Fruit fly (Drosophila melanogaster) whole organism, adult: ENCODE measurements around the gene CG13458.

Experiments
- CG11617 ChIP-seq: fragments of 200-800 bp; sonication (Bioruptor generic); optimal IDR thresholded peaks from 2 replicates; lab custom pipeline; 2017; ENCODE audit warnings: mild to moderate bottlenecking, missing biosample characterization, missing genetic modification reagents, missing genetic modification characterization
- CG1620 ChIP-seq: fragments of 200-800 bp; sonication (Bioruptor generic); optimal IDR thresholded peaks from 2 replicates; lab custom pipeline; 2016; ENCODE audit warnings: missing biosample characterization, missing genetic modification characterization
- CG5204 ChIP-seq: fragments of 200-800 bp; sonication (Bioruptor generic); optimal IDR thresholded peaks from 2 replicates; lab custom pipeline; 2016; ENCODE audit warnings: missing biosample characterization, missing genetic modification characterization
- Hr96 ChIP-seq: fragments of 200-800 bp; sonication (Bioruptor generic); optimal IDR thresholded peaks from 2 replicates; lab custom pipeline; 2016; ENCODE audit warnings: missing biosample characterization, missing genetic modification characterization
- kay ChIP-seq: fragments of 200-800 bp; sonication (Bioruptor generic); peaks from one replicate; lab custom pipeline; 2016; ENCODE audit warnings: missing biosample characterization, missing genetic modification characterization, borderline replicate concordance
- pad ChIP-seq: fragments of 200-800 bp; sonication (Bioruptor generic); optimal IDR thresholded peaks from 3 replicates; lab custom pipeline; 2017; ENCODE audit warnings: missing biosample characterization, missing genetic modification characterization, mild to moderate bottlenecking, moderate library complexity, missing genetic modification reagents
- tj ChIP-seq: fragments of 200-800 bp; sonication (Bioruptor generic); optimal IDR thresholded peaks from 3 replicates; lab custom pipeline; 2017; ENCODE audit warnings: missing biosample characterization, mild to moderate bottlenecking, missing genetic modification characterization, moderate library complexity
- toe ChIP-seq: fragments of 200-800 bp; sonication (Bioruptor generic); optimal IDR thresholded peaks from 2 replicates; lab custom pipeline; 2016; ENCODE audit warnings: missing biosample characterization, missing genetic modification characterization

DNA sequence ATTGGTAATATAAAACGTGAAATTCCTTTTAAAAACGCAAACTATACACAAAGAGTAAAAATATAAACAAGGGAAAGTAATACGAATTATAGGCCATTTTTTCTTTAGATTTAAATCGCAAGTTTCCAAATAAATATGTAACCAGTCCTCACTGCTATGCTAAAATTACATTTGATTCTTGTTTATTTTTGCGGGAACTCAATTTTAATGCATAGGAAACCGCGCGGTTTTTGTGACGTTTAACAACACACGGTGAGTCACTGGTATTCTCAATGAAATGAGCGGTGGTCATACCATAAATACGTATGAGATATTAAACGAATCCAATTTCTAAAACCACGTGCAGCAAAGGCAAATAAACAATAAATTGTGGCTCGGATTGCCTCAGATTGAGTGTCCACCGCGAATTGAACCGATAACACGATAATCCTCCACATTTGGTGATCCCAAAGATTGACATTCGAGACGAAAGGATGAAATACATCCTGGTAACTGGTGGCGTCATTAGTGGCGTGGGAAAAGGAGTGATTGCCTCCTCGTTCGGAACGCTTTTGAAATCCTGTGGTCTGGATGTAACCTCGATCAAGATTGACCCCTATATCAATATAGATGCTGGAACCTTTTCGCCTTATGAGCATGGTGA lies 15.4 kb upstream of the CG13458 start, which contains the start of gene Ctps:
- TF ChIP-seq kay (peak; percentile 95), CG5204 (GFP tag; lab: Kevin White, UChicago) (no peak), Hr96 (GFP tag; lab: Kevin White, UChicago) (no peak), CG1620 (GFP tag; lab: Kevin White, UChicago) (no peak), pad (GFP tag; lab: Kevin White, UChicago) (no peak), toe (GFP tag; lab: Kevin White, UChicago) (no peak), tj (no peak), CG11617 (GFP tag; lab: Kevin White, UChicago) (no peak)
